Worm (Caenorhabditis elegans): Measurements from ENCODE around the gene T27A10.6.

ce11 chrX:3583436-3583835, 12.7 kb downstream of the T27A10.6 start:
- TF ChIP-seq unc-130 (tag; optimal IDR thresholded peaks at IDR 0.05): no peak
- TF ChIP-seq alr-1 (tag; optimal IDR thresholded peaks at IDR 0.05; ENCODE audit: borderline replicate concordance): no peak
- TF ChIP-seq egl-27 (tag; optimal IDR thresholded peaks at IDR 0.05): no peak
- TF ChIP-seq hpl-2 (GFP tag; optimal IDR thresholded peaks at IDR 0.05): no peak
- TF ChIP-seq ztf-11 (tag; optimal IDR thresholded peaks at IDR 0.05): no peak
- TF ChIP-seq pag-3 (tag; optimal IDR thresholded peaks at IDR 0.05; ENCODE audit: borderline replicate concordance, insufficient read depth): no peak
- TF ChIP-seq ama-1 (optimal IDR thresholded peaks at IDR 0.05): no peak
- TF ChIP-seq ceh-82 (tag; optimal IDR thresholded peaks at IDR 0.05): no peak
- no peak for TF ChIP-seq nhr-11 (tag; optimal IDR thresholded peaks at IDR 0.05)
- TF ChIP-seq grh-1 (GFP tag; IDR thresholded peaks at IDR 0.05): no peak
- TF ChIP-seq unc-86 (tag; optimal IDR thresholded peaks at IDR 0.05): no peak
- no peak for TF ChIP-seq sptf-1 (tag; optimal IDR thresholded peaks at IDR 0.05)
- no peak for TF ChIP-seq lin-13 (GFP tag; optimal IDR thresholded peaks at IDR 0.05)
- no peak for TF ChIP-seq mdl-1 (tag; optimal IDR thresholded peaks at IDR 0.05)
